Fruit fly (Drosophila melanogaster) S2 (cell line): ENCODE data around the gene CG5104.
"Not testable (repeated sequence)": the region's sequence is repeated elsewhere in the genome, so short reads cannot be mapped to it uniquely, and the experiment has no call there.

Experiments
- CG8478 ChIP-seq: fragments of >200 bp; optimal IDR thresholded peaks from 2 replicates; lab custom pipeline; 2018
- CTCF ChIP-seq, 2 experiments: fragments of >200 bp; optimal IDR thresholded peaks; 2 replicates each; lab custom pipeline; 2018

DNA sequence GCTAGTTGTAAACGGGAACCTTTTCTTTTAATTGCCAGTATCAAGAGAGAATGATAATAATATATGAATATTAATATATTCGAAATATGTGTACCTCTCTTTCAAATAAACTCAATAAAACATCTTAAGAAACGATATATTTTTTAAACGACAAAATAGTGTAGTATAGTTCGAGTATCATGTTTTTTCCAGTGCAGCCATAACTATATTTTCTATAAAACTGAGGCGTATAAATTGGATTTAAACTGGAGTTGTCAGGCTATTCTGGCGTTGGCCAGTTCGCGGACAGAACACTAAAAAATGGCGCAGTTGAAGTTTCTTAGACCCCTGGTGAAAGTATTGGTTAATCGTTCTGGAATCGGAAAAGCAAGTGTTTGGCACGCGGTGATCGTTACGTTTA, 16.9 kb upstream of the CG5104 start, which contains the start of gene CG17637:
- not testable (repeated sequence) for TF ChIP-seq CG8478 (lab: Kevin White, UChicago); CTCF (optimal IDR thresholded peaks at IDR 0.05; lab: Kevin White, UChicago)
